Worm (Caenorhabditis elegans) whole organism, L3 larva: ENCODE results near the gene ceh-79.

Experiments
- ZK546.5 ChIP-seq: sonication (generic microtip); optimal IDR thresholded peaks from 2 replicates; lab custom pipeline; 2017; ENCODE audit warnings: missing biosample characterization, missing genetic modification characterization
- elt-1 ChIP-seq: fragments of 150-350 bp; optimal IDR thresholded peaks from 2 replicates; lab custom pipeline; 2014; ENCODE audit warnings: missing biosample characterization, missing genetic modification characterization
- fos-1 ChIP-seq: fragments of 150-350 bp; optimal IDR thresholded peaks from 2 replicates; lab custom pipeline; 2014; ENCODE audit warnings: missing biosample characterization, missing genetic modification characterization
- jun-1 ChIP-seq: fragments of 150-350 bp; optimal IDR thresholded peaks from 2 replicates; lab custom pipeline; 2014; ENCODE audit warnings: missing biosample characterization, missing genetic modification reagents, missing genetic modification characterization
- mml-1 ChIP-seq: fragments of 150-350 bp; sonication (generic microtip); optimal IDR thresholded peaks from 3 replicates; lab custom pipeline; 2014; ENCODE audit warnings: missing biosample characterization, missing genetic modification characterization
- nhr-12 ChIP-seq: fragments of 150-350 bp; optimal IDR thresholded peaks from 2 replicates; lab custom pipeline; 2014; ENCODE audit warnings: missing biosample characterization, missing genetic modification characterization
- nhr-23 ChIP-seq: fragments of 150-350 bp; optimal IDR thresholded peaks from 2 replicates; lab custom pipeline; 2014; ENCODE audit warnings: missing biosample characterization, missing genetic modification reagents, missing genetic modification characterization
- nhr-237 ChIP-seq: fragments of 150-350 bp; optimal IDR thresholded peaks from 2 replicates; lab custom pipeline; 2014; ENCODE audit warnings: missing biosample characterization, missing genetic modification characterization
- nhr-25 ChIP-seq: sonication (generic microtip); optimal IDR thresholded peaks from 2 replicates; lab custom pipeline; 2017; ENCODE audit warnings: missing biosample characterization, missing genetic modification characterization

ce11 chrV:13280382-13280781 is 21.3 kb upstream of the ceh-79 start:
- TF ChIP-seq ZK546.5 (tag; lab: Kevin White, UChicago) (no peak), elt-1 (tag; lab: Kevin White, UChicago) (no peak), nhr-23 (tag; lab: Kevin White, UChicago) (no peak), mml-1 (no peak), jun-1 (tag; lab: Kevin White, UChicago) (no peak), nhr-237 (tag; lab: Kevin White, UChicago) (no peak), fos-1 (tag; lab: Kevin White, UChicago) (no peak), nhr-25 (tag; lab: Kevin White, UChicago) (no peak), nhr-12 (tag; lab: Kevin White, UChicago) (no peak)
